Worm (Caenorhabditis elegans): ENCODE measurements around the gene F56D6.23.
"Not testable (repeated sequence)": the region's sequence is repeated elsewhere in the genome, so short reads cannot be mapped to it uniquely, and the experiment has no call there.

DNA sequence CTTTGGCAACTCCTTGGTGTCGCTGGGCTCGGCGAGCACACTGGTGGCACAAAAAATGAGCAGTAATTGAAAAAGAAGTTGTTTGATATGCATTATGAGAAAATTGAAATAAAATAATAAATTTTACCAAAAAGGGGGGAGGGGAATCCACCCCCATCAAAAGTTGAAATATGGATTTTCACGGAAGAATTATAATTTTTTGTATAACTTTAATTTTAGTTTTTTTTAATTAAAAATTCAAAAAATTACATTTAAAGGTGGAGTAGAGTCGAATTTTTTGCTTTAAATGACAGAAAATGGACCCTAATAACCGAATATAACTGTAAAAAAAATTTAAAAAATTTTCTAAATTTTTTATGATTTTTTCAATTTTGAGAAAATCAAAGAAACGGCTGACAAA is 6.4 kb upstream of the F56D6.23 start, which contains the start of gene F56D6.18:
- TF ChIP-seq F49E8.2 (tag; optimal IDR thresholded peaks at IDR 0.05; ENCODE audit: borderline replicate concordance); ceh-82 (tag; optimal IDR thresholded peaks at IDR 0.05); lin-13 (GFP tag; optimal IDR thresholded peaks at IDR 0.05); jun-1 (tag; optimal IDR thresholded peaks at IDR 0.05); nhr-28 (tag; optimal IDR thresholded peaks at IDR 0.05); ceh-44 (GFP tag; IDR thresholded peaks at IDR 0.05); lsy-2 (tag; optimal IDR thresholded peaks at IDR 0.05); nhr-102 (tag; optimal IDR thresholded peaks at IDR 0.05): not testable (repeated sequence)

Data from whole organism, L4 larva.